Fruit fly (Drosophila melanogaster): ENCODE results near the gene CG7789.

DNA sequence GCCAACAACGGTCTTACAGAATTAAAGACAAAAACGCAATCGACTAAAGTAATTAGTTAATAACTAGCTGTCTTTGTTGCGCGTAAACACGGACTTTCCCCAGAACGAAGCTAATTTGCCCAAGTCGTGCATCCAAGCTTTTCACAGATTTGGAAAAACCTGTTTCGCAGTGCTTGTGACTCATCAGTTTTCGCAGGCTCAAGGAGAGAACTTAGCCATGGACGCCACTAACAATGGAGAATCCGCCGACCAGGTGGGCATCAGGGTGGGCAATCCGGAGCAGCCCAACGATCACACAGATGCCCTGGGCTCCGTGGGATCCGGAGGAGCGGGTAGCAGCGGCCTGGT, 3.3 kb upstream of the CG7789 start:
- no peak for TF ChIP-seq CG9948 (tag; optimal IDR thresholded peaks at IDR 0.05)
- no peak for TF ChIP-seq CG32121 (GFP tag; IDR thresholded peaks at IDR 0.05)
- TF ChIP-seq rn (GFP tag; IDR thresholded peaks at IDR 0.05): no peak
- TF ChIP-seq gl (tag; optimal IDR thresholded peaks at IDR 0.05): no peak
- TF ChIP-seq CG14655 (GFP tag; optimal IDR thresholded peaks at IDR 0.05): no peak
- TF ChIP-seq CG13204 (GFP tag; optimal IDR thresholded peaks at IDR 0.05): no peak
- no peak for TF ChIP-seq D1 (tag; optimal IDR thresholded peaks at IDR 0.05)
- TF ChIP-seq CG4496 (GFP tag; IDR thresholded peaks at IDR 0.05): no peak
- no peak for TF ChIP-seq EcR (GFP tag; optimal IDR thresholded peaks at IDR 0.05)
- TF ChIP-seq fd96Ca (GFP tag; IDR thresholded peaks at IDR 0.05): no peak
- no peak for TF ChIP-seq Ets98B (GFP tag; IDR thresholded peaks at IDR 0.05)
- no peak for TF ChIP-seq CG8159 (tag; optimal IDR thresholded peaks at IDR 0.05)
- TF ChIP-seq CG34367 (tag; optimal IDR thresholded peaks at IDR 0.05): no peak

Data from whole organism, pupa.